Fruit fly (Drosophila melanogaster): ENCODE data around the gene CG33688.
A peak's percentile ranks its signal among the peaks of the same experiment; 100 is the strongest.

The CG33688 gene

dm6 chr3L:16228659-16229205 lies 29.7 kb downstream of the CG33688 start, which contains the start of gene Tmx3 (continued):
- TF ChIP-seq Stat92E (GFP tag; optimal IDR thresholded peaks at IDR 0.05): peak in 1 of 3 experiments; percentile 45
- peak; percentile 71 for TF ChIP-seq CG3407 (GFP tag; optimal IDR thresholded peaks at IDR 0.05)
- peak; percentile 85 for TF ChIP-seq CG12299 (tag; optimal IDR thresholded peaks at IDR 0.05)
- peak; percentile 10 for TF ChIP-seq Side (GFP tag; optimal IDR thresholded peaks at IDR 0.05)
- no peak for TF ChIP-seq HmgD (GFP tag; optimal IDR thresholded peaks at IDR 0.05)
- TF ChIP-seq nau (GFP tag; optimal IDR thresholded peaks at IDR 0.05): peak; percentile 39
- peak; percentile 71 for TF ChIP-seq pho (GFP tag; optimal IDR thresholded peaks at IDR 0.05)
- TF ChIP-seq sqz (GFP tag; optimal IDR thresholded peaks at IDR 0.05): no peak
- peak; percentile 86 for TF ChIP-seq bcd (GFP tag; optimal IDR thresholded peaks at IDR 0.05)
- TF ChIP-seq unpg (GFP tag; optimal IDR thresholded peaks at IDR 0.05): no peak
- peak; percentile 96 for TF ChIP-seq nmo (GFP tag; optimal IDR thresholded peaks at IDR 0.05)
- TF ChIP-seq CG1603 (tag; optimal IDR thresholded peaks at IDR 0.05): peak; percentile 38
- TF ChIP-seq zfh1 (GFP tag; IDR thresholded peaks at IDR 0.05): peak; percentile 88
- peak; percentile 75 for TF ChIP-seq Six4 (GFP tag; optimal IDR thresholded peaks at IDR 0.05)
- peak; percentile 74 for TF ChIP-seq CG3281 (GFP tag; optimal IDR thresholded peaks at IDR 0.05)
- TF ChIP-seq fd102C (GFP tag; optimal IDR thresholded peaks at IDR 0.05): no peak
- TF ChIP-seq CG10565 (GFP tag; optimal IDR thresholded peaks at IDR 0.05): no peak
- peak; percentile 72 for TF ChIP-seq Dip3 (GFP tag; optimal IDR thresholded peaks at IDR 0.05)
- peak; percentile 74 for TF ChIP-seq zfh2 (GFP tag; optimal IDR thresholded peaks at IDR 0.05)
- no peak for TF ChIP-seq grn (GFP tag; optimal IDR thresholded peaks at IDR 0.05)
- peak; percentile 71 for TF ChIP-seq tin (GFP tag; optimal IDR thresholded peaks at IDR 0.05)
- peak; percentile 93 for TF ChIP-seq lmd (GFP tag; IDR thresholded peaks at IDR 0.05)
- TF ChIP-seq gem (tag; optimal IDR thresholded peaks at IDR 0.05): peak; percentile 96
- peak; percentile 95 for TF ChIP-seq CoRest (tag; optimal IDR thresholded peaks at IDR 0.05)
- TF ChIP-seq CG2120 (GFP tag; optimal IDR thresholded peaks at IDR 0.05): peak; percentile 88
- TF ChIP-seq CG9727 (GFP tag; optimal IDR thresholded peaks at IDR 0.05): peak; percentile 82
- no peak for TF ChIP-seq dan (GFP tag; IDR thresholded peaks at IDR 0.05)
- peak; percentile 27 for TF ChIP-seq schlank (tag; optimal IDR thresholded peaks at IDR 0.05)
- TF ChIP-seq Blimp-1 (GFP tag; optimal IDR thresholded peaks at IDR 0.05): peak; percentile 85
- TF ChIP-seq lov (optimal IDR thresholded peaks at IDR 0.05): no peak
- peak; percentile 73; the same call in 1 of the 3 replicates for TF ChIP-seq lov (GFP tag; IDR thresholded peaks at IDR 0.05)
- peak; percentile 85 for TF ChIP-seq gsb-n (tag; optimal IDR thresholded peaks at IDR 0.05)
- TF ChIP-seq gfzf (GFP tag; optimal IDR thresholded peaks at IDR 0.05): peak; percentile 60
- TF ChIP-seq CG7372 (GFP tag; IDR thresholded peaks at IDR 0.05): peak; percentile 88
- TF ChIP-seq CG12942 (GFP tag; optimal IDR thresholded peaks at IDR 0.05): peak; percentile 89
- TF ChIP-seq eyg (GFP tag; optimal IDR thresholded peaks at IDR 0.05): no peak
- TF ChIP-seq CG10654 (GFP tag; optimal IDR thresholded peaks at IDR 0.05): peak; percentile 87
- TF ChIP-seq disco-r (GFP tag; optimal IDR thresholded peaks at IDR 0.05): peak; percentile 14
- no peak for TF ChIP-seq salm (tag; optimal IDR thresholded peaks at IDR 0.05)
- no peak for TF ChIP-seq CG12236 (GFP tag; optimal IDR thresholded peaks at IDR 0.05)
- TF ChIP-seq CG2875 (GFP tag; optimal IDR thresholded peaks at IDR 0.05): peak; percentile 54
- TF ChIP-seq Atf3 (GFP tag; optimal IDR thresholded peaks at IDR 0.05): peak; percentile 38
- peak; percentile 30; the same call in 1 of the 2 replicates for TF ChIP-seq ham (GFP tag; IDR thresholded peaks at IDR 0.05)
- peak; percentile 69 for TF ChIP-seq CG15514 (GFP tag; optimal IDR thresholded peaks at IDR 0.05)
- TF ChIP-seq CG12659 (GFP tag; optimal IDR thresholded peaks at IDR 0.05): peak; percentile 92
- TF ChIP-seq Hr39 (optimal IDR thresholded peaks at IDR 0.05): no peak
- TF ChIP-seq Dip2 (GFP tag; IDR thresholded peaks at IDR 0.05): no peak
- TF ChIP-seq CG11093 (GFP tag; IDR thresholded peaks at IDR 0.05): peak; percentile 85
- TF ChIP-seq nerfin-2 (GFP tag; IDR thresholded peaks at IDR 0.05; ENCODE audit: partially characterized antibody): no peak
- no peak for TF ChIP-seq CTCF (GFP tag; optimal IDR thresholded peaks at IDR 0.05)
- TF ChIP-seq CG7839 (tag; optimal IDR thresholded peaks at IDR 0.05): peak; percentile 92

Data from whole organism, embryonic.